Fruit fly (Drosophila melanogaster): Measurements from ENCODE around the gene tko.

tko gene

dm6 chrX:2443798-2444197 lies at the start of gene tko (continued):
- TF ChIP-seq CG6654 (GFP tag; optimal IDR thresholded peaks at IDR 0.05), result no peak
- TF ChIP-seq CG6689 (GFP tag; IDR thresholded peaks at IDR 0.05), result no peak
- no peak for TF ChIP-seq CG13894 (tag; optimal IDR thresholded peaks at IDR 0.05)
- peak; percentile 38 for TF ChIP-seq CG2120 (GFP tag; optimal IDR thresholded peaks at IDR 0.05)
- no peak for TF ChIP-seq dimm (GFP tag; IDR thresholded peaks at IDR 0.05)
- TF ChIP-seq Doc3 (GFP tag; IDR thresholded peaks at IDR 0.05; ENCODE audit: partially characterized antibody), result peak; percentile 82
- peak; percentile 92 for TF ChIP-seq Med (GFP tag)
- no peak for TF ChIP-seq CG2875 (GFP tag; optimal IDR thresholded peaks at IDR 0.05)
- TF ChIP-seq CG33213 (GFP tag; optimal IDR thresholded peaks at IDR 0.05), result peak; percentile 62
- no peak for TF ChIP-seq CG6254 (GFP tag; optimal IDR thresholded peaks at IDR 0.05)
- TF ChIP-seq mirr (GFP tag; optimal IDR thresholded peaks at IDR 0.05), result no peak
- no peak for TF ChIP-seq CG8924 (tag; optimal IDR thresholded peaks at IDR 0.05)
- TF ChIP-seq Nf-YC (tag; optimal IDR thresholded peaks at IDR 0.05), result peak; percentile 28
- peak; percentile 92 for TF ChIP-seq Dll (GFP tag; IDR thresholded peaks at IDR 0.05; ENCODE audit: partially characterized antibody)
- TF ChIP-seq sim (GFP tag; IDR thresholded peaks at IDR 0.05), result no peak
- TF ChIP-seq Sox100B (GFP tag; optimal IDR thresholded peaks at IDR 0.05), result no peak
- TF ChIP-seq CG17186 (GFP tag; optimal IDR thresholded peaks at IDR 0.05), result no peak
- 0 out of 3 replicates have a peak, but pooled peaks have one; percentile 11 for TF ChIP-seq ken (GFP tag; IDR thresholded peaks at IDR 0.05)
- no peak for TF ChIP-seq Lim3 (GFP tag; IDR thresholded peaks at IDR 0.05)
- TF ChIP-seq Ssrp (tag; optimal IDR thresholded peaks at IDR 0.05), result no peak
- TF ChIP-seq Ptx1 (GFP tag; IDR thresholded peaks at IDR 0.05), result no peak
- no peak for TF ChIP-seq CG31224 (GFP tag; IDR thresholded peaks at IDR 0.05)
- peak; percentile 64 for TF ChIP-seq CG10267 (tag; optimal IDR thresholded peaks at IDR 0.05)
- TF ChIP-seq CG2199 (GFP tag; IDR thresholded peaks at IDR 0.05), result no peak
- no peak for TF ChIP-seq tgo (GFP tag; IDR thresholded peaks at IDR 0.05)
- no peak for TF ChIP-seq CG10959 (GFP tag; IDR thresholded peaks at IDR 0.05)
- TF ChIP-seq so (GFP tag; IDR thresholded peaks at IDR 0.05), result no peak
- TF ChIP-seq CG14014 (GFP tag; IDR thresholded peaks at IDR 0.05), result no peak
- TF ChIP-seq CG7271 (tag; optimal IDR thresholded peaks at IDR 0.05), result no peak
- no peak for TF ChIP-seq CG7745 (tag; optimal IDR thresholded peaks at IDR 0.05)
- no peak for TF ChIP-seq CG11093 (GFP tag; IDR thresholded peaks at IDR 0.05)
- no peak for TF ChIP-seq gem (tag; optimal IDR thresholded peaks at IDR 0.05)
- peak; percentile 80 for TF ChIP-seq CG15514 (GFP tag; optimal IDR thresholded peaks at IDR 0.05)
- no peak for TF ChIP-seq caup (GFP tag; optimal IDR thresholded peaks at IDR 0.05; ENCODE audit: severe bottlenecking)
- no peak for TF ChIP-seq grau (tag; optimal IDR thresholded peaks at IDR 0.05)
- TF ChIP-seq E2f2 (GFP tag; IDR thresholded peaks at IDR 0.05), result peak; percentile 92
- peak; percentile 94 for TF ChIP-seq pita (GFP tag; optimal IDR thresholded peaks at IDR 0.05)
- TF ChIP-seq insv (GFP tag; optimal IDR thresholded peaks at IDR 0.05), result peak in 1 of 2 experiments; percentile 97
- no peak for TF ChIP-seq CG13775 (GFP tag; optimal IDR thresholded peaks at IDR 0.05)
- no peak for TF ChIP-seq stc (GFP tag; IDR thresholded peaks at IDR 0.05)
- TF ChIP-seq fu2 (GFP tag; optimal IDR thresholded peaks at IDR 0.05), result no peak
- no peak for TF ChIP-seq z (GFP tag; IDR thresholded peaks at IDR 0.05)
- TF ChIP-seq Adf1 (GFP tag; IDR thresholded peaks at IDR 0.05), result peak; percentile 9; the same call in 1 of the 2 replicates
- TF ChIP-seq CG3281 (GFP tag; optimal IDR thresholded peaks at IDR 0.05), result no peak
- no peak for TF ChIP-seq CG12219 (GFP tag; optimal IDR thresholded peaks at IDR 0.05)
- no peak for TF ChIP-seq wor (GFP tag; IDR thresholded peaks at IDR 0.05)
- peak; percentile 4 for TF ChIP-seq ems (GFP tag; optimal IDR thresholded peaks at IDR 0.05)
- no peak for TF ChIP-seq ash1 (GFP tag; optimal IDR thresholded peaks at IDR 0.05)
- no peak for TF ChIP-seq Oli (tag; optimal IDR thresholded peaks at IDR 0.05)
- peak; percentile 25 for TF ChIP-seq mam (GFP tag; optimal IDR thresholded peaks at IDR 0.05)
- no peak for TF ChIP-seq fru (optimal IDR thresholded peaks at IDR 0.05)
- peak; percentile 25 for TF ChIP-seq HLH54F (GFP tag; optimal IDR thresholded peaks at IDR 0.05)
